Fruit fly (Drosophila melanogaster) whole organism, embryonic: ENCODE measurements around the gene CG6432.

Experiments used
- Atf3 ChIP-seq: fragments of 200-800 bp; sonication (Bioruptor generic); optimal IDR thresholded peaks from 3 replicates; lab custom pipeline; 2016; ENCODE audit warnings: missing biosample characterization, missing genetic modification characterization
- CG10431 ChIP-seq: fragments of 200-800 bp; sonication (Bioruptor generic); optimal IDR thresholded peaks from 3 replicates; lab custom pipeline; 2018; ENCODE audit warnings: missing biosample characterization, mild to moderate bottlenecking, missing genetic modification characterization
- CG10565 ChIP-seq: fragments of 200-800 bp; sonication (Bioruptor generic); optimal IDR thresholded peaks from 3 replicates; lab custom pipeline; 2016; ENCODE audit warnings: missing biosample characterization, mild to moderate bottlenecking, missing genetic modification characterization
- CG11696 ChIP-seq: fragments of 200-800 bp; sonication (Bioruptor generic); IDR thresholded peaks from 2 replicates; pipeline ENCODE4 v1.3.6; 2022; ENCODE audit warnings: missing biosample characterization, missing genetic modification characterization
- CG13624 ChIP-seq: fragments of 200-800 bp; sonication (Bioruptor generic); optimal IDR thresholded peaks from 2 replicates; lab custom pipeline; 2016; ENCODE audit warnings: missing biosample characterization, missing genetic modification characterization
- CG18011 ChIP-seq: fragments of 200-800 bp; sonication (Bioruptor generic); optimal IDR thresholded peaks from 2 replicates; lab custom pipeline; 2017; ENCODE audit warnings: missing biosample characterization, missing genetic modification characterization, mild to moderate bottlenecking, moderate library complexity, missing genotype
- CG4360 ChIP-seq: fragments of 200-800 bp; sonication (Bioruptor generic); IDR thresholded peaks from 2 replicates; pipeline ENCODE4 v1.3.6; 2022; ENCODE audit warnings: missing biosample characterization, missing genetic modification characterization
- CG4617 ChIP-seq: fragments of 200-800 bp; sonication (Bioruptor generic); optimal IDR thresholded peaks from 3 replicates; lab custom pipeline; 2016; ENCODE audit warnings: missing biosample characterization, missing genetic modification characterization, borderline replicate concordance
- CG7357 ChIP-seq: fragments of 200-800 bp; sonication (Bioruptor generic); IDR thresholded peaks from 3 replicates; pipeline ENCODE4 v1.3.6; 2022; ENCODE audit warnings: missing biosample characterization, missing genetic modification characterization
- CG7745 ChIP-seq: fragments of 200-800 bp; sonication (Bioruptor generic); optimal IDR thresholded peaks from 2 replicates; lab custom pipeline; 2018; ENCODE audit warnings: missing biosample characterization, mild to moderate bottlenecking, missing genetic modification characterization, moderate library complexity
- CG8089 ChIP-seq: fragments of 200-800 bp; sonication (Bioruptor generic); optimal IDR thresholded peaks from 3 replicates; lab custom pipeline; 2016; ENCODE audit warnings: missing biosample characterization, missing genetic modification characterization
- CG8388 ChIP-seq: fragments of 200-800 bp; sonication (Bioruptor generic); optimal IDR thresholded peaks from 2 replicates; lab custom pipeline; 2019; ENCODE audit warnings: missing biosample characterization, mild to moderate bottlenecking, missing genetic modification characterization, moderate library complexity
- D ChIP-seq, 2 experiments: fragments of 200-800 bp in 1 of 2; fragments of >200 bp in 1 of 2; sonication (Bioruptor generic) in 1 of 2; optimal IDR thresholded peaks; 2 replicates in 1 of 2; 3 replicates in 1 of 2; lab custom pipeline; 2017; ENCODE audit warnings: mild to moderate bottlenecking in 1 of 2, missing biosample characterization in 1 of 2, missing genetic modification characterization in 1 of 2, missing genetic modification reagents in 1 of 2
- Dip2 ChIP-seq: fragments of 200-800 bp; sonication (Bioruptor generic); IDR thresholded peaks from 2 replicates; pipeline ENCODE4 v1.3.6; 2022; ENCODE audit warnings: missing biosample characterization, missing genetic modification characterization
- Dip3 ChIP-seq: fragments of 200-800 bp; sonication (Bioruptor generic); optimal IDR thresholded peaks from 3 replicates; lab custom pipeline; 2016; ENCODE audit warnings: missing biosample characterization, missing genetic modification characterization
- Doc2 ChIP-seq: fragments of 200-800 bp; sonication (Bioruptor generic); IDR thresholded peaks from 2 replicates; pipeline ENCODE4 v1.3.6; 2022; ENCODE audit warnings: missing biosample characterization, missing genetic modification characterization
- Gsc ChIP-seq: fragments of 200-800 bp; sonication (Bioruptor generic); IDR thresholded peaks from 2 replicates; pipeline ENCODE4 v1.3.6; 2022; ENCODE audit warnings: missing biosample characterization, missing genetic modification characterization
- H2.0 ChIP-seq: fragments of 200-800 bp; sonication (Bioruptor generic); IDR thresholded peaks from 2 replicates; pipeline ENCODE4 v1.3.6; 2022; ENCODE audit warnings: missing biosample characterization, missing genetic modification characterization
- HLHmδ ChIP-seq: fragments of 200-800 bp; sonication (Bioruptor generic); optimal IDR thresholded peaks from 2 replicates; lab custom pipeline; 2018; ENCODE audit warnings: missing biosample characterization, mild to moderate bottlenecking, missing genetic modification characterization, moderate library complexity
- Hr3 ChIP-seq: fragments of 200-800 bp; sonication (Bioruptor generic); optimal IDR thresholded peaks from 3 replicates; lab custom pipeline; 2016; ENCODE audit warnings: missing biosample characterization, missing genetic modification characterization
- Hr39 ChIP-seq: fragments of >200 bp; optimal IDR thresholded peaks from 2 replicates; lab custom pipeline; 2017
- Kr ChIP-seq: fragments of 200-800 bp; sonication (Bioruptor generic); optimal IDR thresholded peaks from 2 replicates; lab custom pipeline; 2017; ENCODE audit warnings: missing biosample characterization, mild to moderate bottlenecking, missing genetic modification characterization
- Lhr ChIP-seq: fragments of 200-800 bp; sonication (Bioruptor generic); optimal IDR thresholded peaks from 3 replicates; lab custom pipeline; 2017; ENCODE audit warnings: mild to moderate bottlenecking, missing biosample characterization, missing genetic modification reagents, missing genetic modification characterization
- Myb ChIP-seq: fragments of 200-800 bp; sonication (Bioruptor generic); optimal IDR thresholded peaks from 2 replicates; lab custom pipeline; 2016; ENCODE audit warnings: missing biosample characterization, missing genetic modification characterization
- Oli ChIP-seq: fragments of 200-800 bp; sonication (Bioruptor generic); optimal IDR thresholded peaks from 2 replicates; lab custom pipeline; 2018; ENCODE audit warnings: missing biosample characterization, mild to moderate bottlenecking, missing genetic modification characterization, moderate library complexity
- Poxn ChIP-seq: fragments of 200-800 bp; sonication (Bioruptor generic); IDR thresholded peaks from 2 replicates; pipeline ENCODE4 v1.3.6; 2022; ENCODE audit warnings: missing biosample characterization, missing genetic modification characterization
- ara ChIP-seq: fragments of 200-800 bp; sonication (Bioruptor generic); IDR thresholded peaks from 2 replicates; pipeline ENCODE4 v1.3.6; 2022; ENCODE audit warnings: missing biosample characterization, missing genetic modification characterization
- bcd ChIP-seq: fragments of 200-800 bp; sonication (Bioruptor generic); optimal IDR thresholded peaks from 2 replicates; lab custom pipeline; 2017; ENCODE audit warnings: missing biosample characterization, mild to moderate bottlenecking, missing genetic modification characterization
- cas ChIP-seq: fragments of 200-800 bp; sonication (Bioruptor generic); IDR thresholded peaks from 2 replicates; pipeline ENCODE4 v1.3.6; 2022; ENCODE audit warnings: missing biosample characterization, missing genetic modification characterization
- eve ChIP-seq, 2 experiments: fragments of >200 bp; optimal IDR thresholded peaks; 2 replicates each; lab custom pipeline; 2017; ENCODE audit warnings: missing biosample characterization in 2 of 2, missing genetic modification characterization in 2 of 2
- exex ChIP-seq: fragments of 200-800 bp; sonication (Bioruptor generic); optimal IDR thresholded peaks from 4 replicates; lab custom pipeline; 2018; ENCODE audit warnings: missing biosample characterization, mild to moderate bottlenecking, missing genetic modification characterization, moderate library complexity
- eyg ChIP-seq: fragments of 200-800 bp; sonication (Bioruptor generic); optimal IDR thresholded peaks from 3 replicates; lab custom pipeline; 2016; ENCODE audit warnings: missing biosample characterization, missing genetic modification characterization
- ham ChIP-seq: fragments of 200-800 bp; sonication (Bioruptor generic); IDR thresholded peaks from 2 replicates; pipeline ENCODE4 v1.3.6; 2022; ENCODE audit warnings: missing biosample characterization, missing genetic modification characterization
- jigr1 ChIP-seq: fragments of 200-800 bp; sonication (Bioruptor generic); IDR thresholded peaks from 3 replicates; pipeline ENCODE4 v1.3.6; 2022; ENCODE audit warnings: missing biosample characterization, missing genetic modification characterization
- phol ChIP-seq: fragments of 200-800 bp; sonication (Bioruptor generic); optimal IDR thresholded peaks from 3 replicates; lab custom pipeline; 2018; ENCODE audit warnings: missing biosample characterization, mild to moderate bottlenecking, missing genetic modification characterization, moderate library complexity
- run ChIP-seq: fragments of 200-800 bp; sonication (Bioruptor generic); optimal IDR thresholded peaks from 3 replicates; lab custom pipeline; 2018; ENCODE audit warnings: missing biosample characterization, mild to moderate bottlenecking, missing genetic modification characterization
- sc ChIP-seq, 3 experiments: fragments of >200 bp in 2 of 3; fragments of 200-800 bp in 1 of 3; sonication (Bioruptor generic) in 1 of 3; optimal IDR thresholded peaks; 2 replicates in 2 of 3; 3 replicates in 1 of 3; lab custom pipeline; 2017; ENCODE audit warnings: mild to moderate bottlenecking in 1 of 3, missing biosample characterization in 1 of 3, missing genetic modification characterization in 1 of 3, missing genetic modification reagents in 1 of 3
- sim ChIP-seq: fragments of 200-800 bp; sonication (Bioruptor generic); IDR thresholded peaks from 2 replicates; pipeline ENCODE4 v1.3.6; 2022; ENCODE audit warnings: missing biosample characterization, missing genetic modification characterization

Gene CG6432

DNA sequence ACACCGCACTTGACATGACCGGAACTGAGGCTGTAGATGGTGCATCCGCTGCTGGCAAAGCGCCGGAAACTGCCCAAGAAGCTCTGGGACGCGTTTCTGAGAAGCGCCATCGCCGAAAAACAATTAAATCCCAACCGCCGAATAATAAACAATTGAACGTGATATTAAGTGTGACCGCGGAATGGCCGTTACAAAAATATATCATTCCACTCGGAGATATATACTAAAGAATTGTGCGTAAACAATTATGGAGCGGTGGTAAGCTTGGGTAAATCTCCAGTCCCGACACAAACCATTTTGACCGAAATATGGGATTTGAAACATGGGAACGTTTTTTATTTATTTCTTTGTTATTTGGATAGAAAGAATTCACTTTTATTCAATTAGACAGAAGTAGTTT lies 23.2 kb downstream of the CG6432 start, which contains the start of gene CG18528 (continued):
- peak; percentile 97 for TF ChIP-seq Myb
- no peak for TF ChIP-seq Gsc (GFP tag; lab: Robert Waterston, UW)
- TF ChIP-seq Lhr (GFP tag; lab: Kevin White, UChicago): peak; percentile 84
- no peak for TF ChIP-seq H2.0 (GFP tag; lab: Robert Waterston, UW)
- peak; percentile 12; the same call in 1 of the 2 replicates for TF ChIP-seq CG4360
- no peak for TF ChIP-seq CG13624
- TF ChIP-seq phol: peak; percentile 47
- TF ChIP-seq run (tag; lab: Kevin White, UChicago): no peak
- TF ChIP-seq exex (tag; lab: Kevin White, UChicago): peak; percentile 6
- TF ChIP-seq CG4617 (GFP tag; lab: Kevin White, UChicago): peak; percentile 15
- TF ChIP-seq ham (GFP tag; lab: Robert Waterston, UW): no peak
- TF ChIP-seq CG7745 (tag; lab: Kevin White, UChicago): no peak
- TF ChIP-seq D (optimal IDR thresholded peaks at IDR 0.05; lab: Kevin White, UChicago): no peak
- no peak for TF ChIP-seq D (GFP tag; optimal IDR thresholded peaks at IDR 0.05; lab: Kevin White, UChicago)
- no peak for TF ChIP-seq eve (GFP tag; optimal IDR thresholded peaks at IDR 0.05; lab: Kevin White, UChicago)
- no peak for TF ChIP-seq Doc2

DNA sequence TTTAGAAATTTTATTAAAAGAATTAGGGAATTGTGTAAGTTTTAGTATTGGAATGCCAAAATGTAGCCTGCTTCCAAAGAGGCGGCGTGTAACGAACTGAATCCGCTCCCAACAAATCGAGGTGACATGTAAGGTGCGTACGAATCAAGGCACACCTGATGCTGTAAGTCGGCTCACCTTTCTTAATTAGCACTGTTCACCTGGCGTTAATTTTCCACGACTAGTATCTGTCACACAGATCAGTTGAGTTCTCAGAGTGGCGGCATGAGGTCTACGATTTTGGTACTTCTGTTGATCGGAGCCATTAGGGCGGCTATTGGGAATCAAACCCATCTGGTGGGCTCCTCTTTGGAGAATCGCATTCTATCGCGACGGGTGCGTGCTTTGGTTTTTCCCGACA lies 24.9 kb downstream of the CG6432 start, which contains the start of the genes CG5762 and CG33339:
TSS of gene CG5762 (minus strand) at position 101 of the 400 bp plus-strand sequence.
TSS of gene CG33339 (plus strand) at position 265 of the 400 bp plus-strand sequence.
- no peak for TF ChIP-seq bcd
- no peak for TF ChIP-seq sc (optimal IDR thresholded peaks at IDR 0.05; lab: Kevin White, UChicago)
- TF ChIP-seq sc (GFP tag; optimal IDR thresholded peaks at IDR 0.05; lab: Kevin White, UChicago): no peak
- no peak for TF ChIP-seq H2.0 (GFP tag; lab: Robert Waterston, UW)
- no peak for TF ChIP-seq ara (GFP tag; lab: Robert Waterston, UW)
- no peak for TF ChIP-seq Gsc (GFP tag; lab: Robert Waterston, UW)
- TF ChIP-seq Oli (tag; lab: Kevin White, UChicago): no peak

DNA sequence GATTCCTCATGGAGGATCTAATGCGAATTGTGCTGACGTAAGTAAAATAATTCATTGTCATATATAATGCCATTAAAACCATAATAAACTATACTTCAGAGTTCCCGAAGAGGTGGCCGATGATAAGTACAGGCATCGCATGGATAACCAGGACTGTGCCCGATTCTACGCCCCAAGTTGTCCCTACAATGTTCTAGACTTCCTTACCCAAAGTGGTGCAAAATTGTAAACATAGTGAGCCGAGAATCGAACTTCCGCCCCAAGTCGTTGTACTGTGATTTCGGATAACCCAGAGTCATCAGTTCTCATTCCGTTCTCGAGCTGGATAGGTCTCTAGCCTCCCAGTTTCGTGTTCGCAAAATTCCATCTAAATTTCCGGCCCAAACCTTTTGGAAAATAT lies 26.1 kb downstream of the CG6432 start, which contains the start of gene CG33340:
TSS of gene CG33340 (plus strand) at position 301 of the 400 bp plus-strand sequence.
- TF ChIP-seq jigr1 (GFP tag; lab: Robert Waterston, UW) (no peak), CG10565 (GFP tag; lab: Kevin White, UChicago) (no peak), HLHmδ (GFP tag; lab: Kevin White, UChicago) (no peak), Poxn (no peak), sim (no peak), CG8388 (GFP tag; lab: Kevin White, UChicago) (no peak), Kr (no peak), cas (no peak), CG8089 (GFP tag; lab: Kevin White, UChicago) (no peak), Dip2 (no peak), Atf3 (GFP tag; lab: Kevin White, UChicago) (no peak), eyg (GFP tag; lab: Kevin White, UChicago) (no peak), Hr39 (lab: Kevin White, UChicago) (no peak), CG18011 (no peak), CG10431 (GFP tag; lab: Kevin White, UChicago) (no peak), Hr3 (no peak)

DNA sequence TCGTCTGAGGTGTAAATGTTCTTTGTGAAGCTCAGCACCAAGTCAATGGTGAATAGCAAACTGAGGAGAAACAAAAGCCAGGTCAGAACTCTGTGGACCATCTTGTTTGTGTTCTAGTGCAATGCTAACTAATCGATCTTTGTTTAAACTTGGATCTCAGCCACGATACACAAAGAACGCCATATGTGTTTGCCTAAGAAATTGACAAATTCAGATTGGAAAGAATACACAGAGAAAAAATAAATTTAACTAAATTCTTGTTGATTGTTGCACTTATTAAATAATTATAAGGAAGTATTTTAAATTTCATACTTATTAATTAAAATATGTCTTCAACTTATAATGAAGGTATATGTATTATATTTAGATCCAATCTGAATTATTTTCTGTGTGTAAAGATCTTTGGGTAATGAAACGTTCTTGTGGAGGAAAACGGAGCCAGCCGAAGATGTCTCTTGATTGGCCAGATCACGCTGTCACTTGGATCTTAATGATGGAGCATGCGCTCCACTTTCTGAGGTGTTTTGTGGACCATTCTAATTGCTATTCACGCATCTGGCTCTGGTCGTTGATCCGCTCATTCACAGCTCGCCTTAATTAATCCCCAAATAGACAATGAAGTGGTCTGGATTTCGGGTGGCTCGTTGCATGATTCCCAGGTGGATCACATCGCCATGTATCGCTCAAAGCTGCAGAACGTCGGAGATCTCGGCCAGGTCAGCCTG lies 28.3 kb downstream of the CG6432 start, which contains the start of the genes CG17784 and CG13613:
TSS of gene CG17784 (minus strand) at position 101 of the 725 bp plus-strand sequence.
TSS of gene CG13613 (plus strand) at position 675 of the 725 bp plus-strand sequence.
- TF ChIP-seq CG7357 (GFP tag; lab: Robert Waterston, UW): no peak
- TF ChIP-seq CG11696 (GFP tag; lab: Robert Waterston, UW): no peak
- TF ChIP-seq Dip3: no peak
- TF ChIP-seq CG13624: no peak
- TF ChIP-seq CG18011: no peak
